Worm (Caenorhabditis elegans): ENCODE results near the gene lin-52.
A peak's percentile ranks its signal among the peaks of the same experiment; 100 is the strongest.

DNA sequence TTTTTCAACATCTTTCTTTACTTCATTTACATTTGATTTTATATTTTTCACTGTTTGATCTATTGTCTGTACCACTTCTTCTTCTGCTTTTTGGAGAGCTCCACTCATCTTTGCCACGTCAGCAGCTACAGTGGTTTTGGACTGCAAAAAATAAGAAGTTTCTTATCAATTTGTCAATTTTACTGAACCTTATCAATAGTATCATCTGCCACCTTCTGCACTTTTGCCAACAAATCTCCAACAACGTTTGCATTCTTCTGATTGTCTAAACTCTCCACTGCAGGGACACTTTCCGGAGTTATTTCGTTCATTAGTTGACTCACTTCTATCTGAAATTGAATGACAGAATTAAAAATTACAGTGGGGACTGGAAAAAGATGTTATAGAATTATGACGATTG is 37.8 kb downstream of the lin-52 start:
- TF ChIP-seq fos-1 (tag; optimal IDR thresholded peaks at IDR 0.05), result no peak
- TF ChIP-seq nhr-90 (tag; optimal IDR thresholded peaks at IDR 0.05; ENCODE audit: poor library complexity), result no peak
- TF ChIP-seq fkh-4 (tag; optimal IDR thresholded peaks at IDR 0.05; ENCODE audit: borderline replicate concordance), result no peak
- no peak for TF ChIP-seq lir-3 (tag; optimal IDR thresholded peaks at IDR 0.05; ENCODE audit: poor library complexity)
- TF ChIP-seq vab-15 (tag; optimal IDR thresholded peaks at IDR 0.05), result no peak
- TF ChIP-seq fkh-10 (GFP tag; optimal IDR thresholded peaks at IDR 0.05), result no peak
- no peak for TF ChIP-seq nhr-76 (tag; optimal IDR thresholded peaks at IDR 0.05)
- no peak for TF ChIP-seq elt-3 (tag; optimal IDR thresholded peaks at IDR 0.05)
- TF ChIP-seq elt-2 (tag; optimal IDR thresholded peaks at IDR 0.05), result peak; percentile 56
- TF ChIP-seq nhr-28 (tag; optimal IDR thresholded peaks at IDR 0.05), result no peak
- TF ChIP-seq nhr-20 (tag; optimal IDR thresholded peaks at IDR 0.05), result no peak
- TF ChIP-seq ceh-82 (tag; optimal IDR thresholded peaks at IDR 0.05), result no peak
- no peak for TF ChIP-seq unc-62 (GFP tag; optimal IDR thresholded peaks at IDR 0.05)
- no peak for TF ChIP-seq nhr-237 (tag; optimal IDR thresholded peaks at IDR 0.05)
